Worm (Caenorhabditis elegans) whole organism, L4/young adult: ENCODE measurements around the gene srd-44.

Experiments
- W03F9.2 ChIP-seq: fragments of 150-350 bp; optimal IDR thresholded peaks from 2 replicates; lab custom pipeline; 2014; ENCODE audit warnings: missing biosample characterization, missing genetic modification characterization
- dao-5 ChIP-seq: sonication (generic microtip); optimal IDR thresholded peaks from 2 replicates; lab custom pipeline; 2016; ENCODE audit warnings: missing genotype, missing genetic modification characterization, moderate library complexity, missing compliant biosample characterization
- him-1 ChIP-seq: sonication (generic microtip); optimal IDR thresholded peaks from 2 replicates; lab custom pipeline; 2016; ENCODE audit warnings: missing genotype, missing genetic modification reagents, missing genetic modification characterization, missing compliant biosample characterization

DNA sequence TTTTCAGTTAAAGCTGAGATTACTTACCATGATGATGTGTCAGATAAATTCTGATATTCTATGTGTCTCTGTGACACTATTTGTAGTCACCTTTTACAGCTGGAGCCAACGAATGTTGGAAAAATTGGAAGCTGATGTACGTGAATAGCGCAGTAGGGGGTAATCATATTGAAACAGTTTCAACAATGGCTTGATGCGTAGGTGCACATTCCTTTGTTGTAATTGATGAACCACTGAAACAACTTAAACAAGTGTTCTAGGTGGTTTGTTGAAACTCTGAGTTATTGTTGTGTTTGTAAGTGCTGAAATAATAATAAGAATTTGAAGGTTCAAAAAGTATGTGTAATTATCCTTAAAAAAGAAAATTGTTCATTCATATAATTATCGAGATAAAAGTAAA, 18.3 kb downstream of the srd-44 start, which contains the start of gene nspc-12:
- no peak for TF ChIP-seq dao-5 (tag; lab: Kevin White, UChicago)
- TF ChIP-seq him-1 (tag; lab: Kevin White, UChicago), result no peak
- TF ChIP-seq W03F9.2 (tag; lab: Kevin White, UChicago), result no peak
